Fruit fly (Drosophila melanogaster): Measurements from ENCODE around the gene Spn.

The Spn gene

dm6 chr3L:2456868-2457267, 97.2 kb downstream of the Spn start:
- TF ChIP-seq psq (optimal IDR thresholded peaks at IDR 0.05) = no peak
- no peak for TF ChIP-seq h (optimal IDR thresholded peaks at IDR 0.05)
- TF ChIP-seq Sin3A (optimal IDR thresholded peaks at IDR 0.05) = no peak
- TF ChIP-seq ttk (optimal IDR thresholded peaks at IDR 0.05) = no peak

All from Kc167 (cell line).